Worm (Caenorhabditis elegans) whole organism, midembryonic: Measurements from ENCODE around the gene F22B5.10.

Experiments used
- ztf-23 ChIP-seq: fragments of 200-800 bp; sonication (Bioruptor generic); IDR thresholded peaks from 2 replicates; pipeline ENCODE4 v1.3.6; 2022; ENCODE audit warnings: missing genetic modification reagents, missing genetic modification characterization, missing compliant biosample characterization
- ztf-29 ChIP-seq: fragments of 200-800 bp; sonication (Bioruptor generic); IDR thresholded peaks from 2 replicates; pipeline ENCODE4 v1.3.6; 2022; ENCODE audit warnings: missing genetic modification reagents, missing genetic modification characterization, missing compliant biosample characterization

ce11 chrII:8450750-8451149, 16.2 kb upstream of the F22B5.10 start:
- no peak for TF ChIP-seq ztf-23
- TF ChIP-seq ztf-29 = no peak
